Fruit fly (Drosophila melanogaster): ENCODE data around the gene CG4598.

CG4598 gene

DNA sequence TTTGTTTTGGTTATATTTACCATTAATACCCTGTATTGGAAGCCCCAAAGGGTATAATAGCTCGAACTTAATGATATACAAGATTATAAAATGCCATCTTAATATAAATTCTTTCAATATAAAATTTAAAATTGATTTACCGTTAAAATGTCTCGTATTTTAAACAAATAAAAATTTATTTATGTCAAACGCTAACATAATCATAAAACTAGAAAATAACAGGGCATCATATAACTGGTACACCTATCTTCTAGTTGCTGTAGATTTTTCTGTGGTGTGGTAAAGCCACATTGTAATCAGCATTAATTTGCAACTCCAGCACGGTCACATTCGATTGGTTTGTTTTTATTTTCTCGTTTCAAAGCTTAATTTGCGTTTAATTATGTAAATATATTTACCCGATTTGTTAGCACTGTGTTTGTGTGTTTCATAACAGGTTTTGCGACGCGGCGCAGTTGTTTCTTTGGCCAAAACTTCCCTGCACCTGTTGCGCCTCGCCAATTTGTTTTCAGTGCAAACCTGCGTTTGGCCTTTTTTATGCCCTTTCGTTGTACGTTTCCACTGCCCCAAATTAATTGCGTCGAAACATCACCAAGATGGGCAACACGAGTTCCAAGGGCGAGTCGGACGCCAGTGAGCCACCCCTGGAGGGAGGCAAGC lies 38.7 kb downstream of the CG4598 start, which contains the start of the genes CG4658 and CG5846:
Gene CG4658 (plus strand): TSS at position 140 of the 660 bp plus-strand sequence.
Gene CG5846 (minus strand): TSS at position 245 of the 660 bp plus-strand sequence.
- TF ChIP-seq kay (GFP tag; ENCODE audit: borderline replicate concordance) (no peak), bab1 (GFP tag; optimal IDR thresholded peaks at IDR 0.05) (peak; percentile 96), Mnt (GFP tag; optimal IDR thresholded peaks at IDR 0.05) (peak; percentile 74), Hr96 (GFP tag; optimal IDR thresholded peaks at IDR 0.05) (no peak), Crg-1 (GFP tag; optimal IDR thresholded peaks at IDR 0.05) (peak; percentile 73), cic (GFP tag; optimal IDR thresholded peaks at IDR 0.05) (peak; percentile 51), CG12768 (GFP tag; optimal IDR thresholded peaks at IDR 0.05) (peak; percentile 85), cnc (optimal IDR thresholded peaks at IDR 0.05) (no peak), ovo (GFP tag; optimal IDR thresholded peaks at IDR 0.05) (peak; percentile 65), CG11617 (GFP tag; optimal IDR thresholded peaks at IDR 0.05) (peak; percentile 92), CG33017 (tag; optimal IDR thresholded peaks at IDR 0.05) (peak; percentile 93), pad (GFP tag; optimal IDR thresholded peaks at IDR 0.05) (peak; percentile 64), CG7101 (tag; optimal IDR thresholded peaks at IDR 0.05) (peak; percentile 95), tj (GFP tag; optimal IDR thresholded peaks at IDR 0.05) (peak; percentile 68), toe (GFP tag; optimal IDR thresholded peaks at IDR 0.05) (no peak), CG14711 (tag; optimal IDR thresholded peaks at IDR 0.05) (peak; percentile 94), Clk (GFP tag; optimal IDR thresholded peaks at IDR 0.05) (peak; percentile 45), CG1620 (GFP tag; optimal IDR thresholded peaks at IDR 0.05) (peak; percentile 83), CG5204 (GFP tag; optimal IDR thresholded peaks at IDR 0.05) (no peak), CG7045 (GFP tag; optimal IDR thresholded peaks at IDR 0.05) (peak; percentile 84)

DNA sequence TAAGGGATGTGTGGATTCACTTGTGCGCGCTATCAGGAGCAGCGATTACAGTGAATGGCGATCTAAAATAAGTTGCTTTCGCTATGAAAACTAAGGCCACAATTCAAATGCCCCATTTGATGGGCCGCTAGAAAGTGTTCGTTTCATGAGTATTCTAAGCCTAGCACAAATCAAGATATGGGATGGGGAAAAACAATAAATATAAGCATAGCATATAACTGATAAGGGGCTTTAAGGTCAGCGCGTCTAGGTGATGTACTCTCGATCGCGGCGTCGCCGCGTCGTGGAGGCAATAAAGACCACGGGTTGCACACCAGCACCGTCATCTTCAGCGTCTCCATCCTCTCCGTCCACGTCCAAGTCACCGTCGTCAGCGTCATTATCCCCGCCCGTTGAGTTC lies 42.3 kb downstream of the CG4598 start:
- no peak for TF ChIP-seq toe (GFP tag; optimal IDR thresholded peaks at IDR 0.05)
- TF ChIP-seq pad (GFP tag; optimal IDR thresholded peaks at IDR 0.05), result no peak
- no peak for TF ChIP-seq kay (GFP tag; ENCODE audit: borderline replicate concordance)
- no peak for TF ChIP-seq CG14711 (tag; optimal IDR thresholded peaks at IDR 0.05)
- no peak for TF ChIP-seq Crg-1 (GFP tag; optimal IDR thresholded peaks at IDR 0.05)
- no peak for TF ChIP-seq CG7101 (tag; optimal IDR thresholded peaks at IDR 0.05)
- TF ChIP-seq Clk (GFP tag; optimal IDR thresholded peaks at IDR 0.05), result no peak
- TF ChIP-seq cic (GFP tag; optimal IDR thresholded peaks at IDR 0.05), result no peak
- TF ChIP-seq bab1 (GFP tag; optimal IDR thresholded peaks at IDR 0.05), result no peak
- no peak for TF ChIP-seq Hr96 (GFP tag; optimal IDR thresholded peaks at IDR 0.05)
- no peak for TF ChIP-seq CG1620 (GFP tag; optimal IDR thresholded peaks at IDR 0.05)
- no peak for TF ChIP-seq CG33017 (tag; optimal IDR thresholded peaks at IDR 0.05)
- no peak for TF ChIP-seq ovo (GFP tag; optimal IDR thresholded peaks at IDR 0.05)
- TF ChIP-seq CG7045 (GFP tag; optimal IDR thresholded peaks at IDR 0.05), result no peak

DNA sequence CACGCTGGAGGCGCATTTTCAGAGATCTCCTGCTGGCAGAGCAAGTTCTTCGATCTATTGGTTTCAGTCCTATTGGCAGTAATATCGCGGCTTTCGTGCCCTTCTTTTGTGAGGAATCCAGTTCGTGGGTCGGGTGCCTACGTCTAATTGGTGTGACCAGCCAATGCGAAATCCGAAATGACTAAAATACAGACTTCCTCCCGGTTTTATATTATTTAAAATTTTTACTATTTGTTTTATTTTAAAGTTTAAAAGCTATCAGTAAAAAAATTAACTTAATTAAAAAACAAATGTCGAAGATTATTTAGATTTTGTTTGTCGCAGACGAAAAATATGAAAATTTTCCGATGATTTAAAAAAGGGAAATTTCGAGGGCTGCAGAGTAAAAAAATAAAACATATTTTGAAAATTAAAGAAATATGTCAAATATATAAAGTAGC lies 45.2 kb downstream of the CG4598 start, which contains the start of gene CG5850:
Gene CG5850 (minus strand): TSS at position 347 of the 440 bp plus-strand sequence.
- TF ChIP-seq CG11617 (GFP tag; optimal IDR thresholded peaks at IDR 0.05) (peak; percentile 22), bab1 (GFP tag; optimal IDR thresholded peaks at IDR 0.05) (peak; percentile 71), cic (GFP tag; optimal IDR thresholded peaks at IDR 0.05) (no peak), CG14711 (tag; optimal IDR thresholded peaks at IDR 0.05) (peak; percentile 16), CG7101 (tag; optimal IDR thresholded peaks at IDR 0.05) (peak; percentile 47), Mnt (GFP tag; optimal IDR thresholded peaks at IDR 0.05) (peak; percentile 15)

DNA sequence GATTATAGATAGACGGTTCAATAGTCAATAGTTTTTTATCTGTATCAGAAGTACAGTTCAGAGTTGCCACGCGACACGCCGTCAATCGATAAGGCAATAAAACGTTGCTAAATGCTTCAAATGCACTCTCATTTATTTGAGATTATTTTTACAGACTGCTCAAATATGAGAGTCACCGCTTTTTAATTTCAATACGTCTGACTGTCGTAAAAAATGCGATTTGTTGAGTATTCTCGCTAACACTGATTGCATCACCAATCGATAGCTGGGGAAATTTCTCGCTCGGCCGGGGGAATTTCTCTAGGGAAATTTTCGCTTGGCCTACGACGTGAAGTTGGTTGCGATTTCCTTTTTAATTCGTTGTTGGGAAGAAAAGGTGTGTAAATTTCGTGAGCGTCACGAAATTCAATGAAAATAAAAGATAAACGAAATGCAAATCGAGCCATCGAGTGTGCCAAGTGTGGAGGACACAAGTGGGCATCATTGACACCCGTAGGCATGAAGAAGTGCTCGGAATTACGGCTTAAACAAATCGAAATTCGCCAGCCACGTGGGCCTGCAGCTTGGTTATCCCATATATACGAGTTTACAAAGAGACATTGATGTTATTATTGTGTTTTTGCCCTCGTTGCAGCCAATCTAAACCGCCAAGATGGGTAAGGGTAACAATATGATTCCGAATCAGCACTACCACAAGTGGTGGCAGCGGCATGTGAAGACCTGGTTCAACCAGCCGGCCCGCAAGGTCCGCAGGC lies 48.7 kb downstream of the CG4598 start, which contains the start of the genes Dref and RpL13:
Gene Dref (minus strand): TSS at position 247 of the 755 bp plus-strand sequence.
Gene RpL13 (plus strand): TSS at position 331 of the 755 bp plus-strand sequence.
- TF ChIP-seq CG5204 (GFP tag; optimal IDR thresholded peaks at IDR 0.05), result no peak
- peak; percentile 96 for TF ChIP-seq Hr96 (GFP tag; optimal IDR thresholded peaks at IDR 0.05)
- peak; percentile 97 for TF ChIP-seq CG11617 (GFP tag; optimal IDR thresholded peaks at IDR 0.05)
- TF ChIP-seq CG14711 (tag; optimal IDR thresholded peaks at IDR 0.05), result peak; percentile 99
- no peak for TF ChIP-seq kay (GFP tag; ENCODE audit: borderline replicate concordance)
- TF ChIP-seq pad (GFP tag; optimal IDR thresholded peaks at IDR 0.05), result peak; percentile 82
- TF ChIP-seq CG12768 (GFP tag; optimal IDR thresholded peaks at IDR 0.05), result peak; percentile 94
- peak; percentile 89 for TF ChIP-seq Crg-1 (GFP tag; optimal IDR thresholded peaks at IDR 0.05)
- no peak for TF ChIP-seq cnc (optimal IDR thresholded peaks at IDR 0.05)
- peak; percentile 84 for TF ChIP-seq CG1620 (GFP tag; optimal IDR thresholded peaks at IDR 0.05)
- TF ChIP-seq cic (GFP tag; optimal IDR thresholded peaks at IDR 0.05), result peak; percentile 80
- TF ChIP-seq Mnt (GFP tag; optimal IDR thresholded peaks at IDR 0.05), result peak; percentile 96
- peak; percentile 92 for TF ChIP-seq toe (GFP tag; optimal IDR thresholded peaks at IDR 0.05)
- TF ChIP-seq tj (GFP tag; optimal IDR thresholded peaks at IDR 0.05), result peak; percentile 79
- peak; percentile 93 for TF ChIP-seq CG7045 (GFP tag; optimal IDR thresholded peaks at IDR 0.05)
- peak; percentile 95 for TF ChIP-seq CG7101 (tag; optimal IDR thresholded peaks at IDR 0.05)
- TF ChIP-seq ovo (GFP tag; optimal IDR thresholded peaks at IDR 0.05), result peak; percentile 92
- peak; percentile 91 for TF ChIP-seq CG33017 (tag; optimal IDR thresholded peaks at IDR 0.05)
- peak; percentile 94 for TF ChIP-seq bab1 (GFP tag; optimal IDR thresholded peaks at IDR 0.05)
- peak; percentile 76 for TF ChIP-seq Clk (GFP tag; optimal IDR thresholded peaks at IDR 0.05)

DNA sequence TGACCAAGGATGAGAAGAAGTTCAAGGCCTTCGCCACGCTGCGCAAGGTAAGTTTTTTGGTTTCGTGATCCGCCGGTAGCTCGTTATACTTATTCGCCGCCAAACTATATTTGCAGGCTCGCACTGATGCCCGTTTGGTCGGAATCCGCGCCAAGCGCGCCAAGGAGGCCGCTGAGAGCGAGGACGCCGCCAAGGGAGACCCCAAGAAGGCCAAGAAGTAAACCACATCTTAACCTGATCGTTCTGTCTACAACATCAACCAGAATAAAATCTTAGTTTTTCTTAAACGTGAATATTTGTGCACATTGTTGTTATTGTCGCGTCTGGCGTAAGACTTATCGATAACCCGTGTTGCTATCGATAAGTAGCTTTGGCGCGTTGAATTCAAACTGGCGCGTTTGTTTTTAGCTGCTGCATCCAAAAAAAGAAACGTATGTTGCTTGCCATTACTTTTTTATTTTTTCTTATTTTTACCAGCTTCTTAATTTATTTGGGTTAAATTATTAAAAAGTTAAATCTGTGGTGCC lies 49.8 kb downstream of the CG4598 start:
- TF ChIP-seq bab1 (GFP tag; optimal IDR thresholded peaks at IDR 0.05) (no peak), tj (GFP tag; optimal IDR thresholded peaks at IDR 0.05) (no peak), CG1620 (GFP tag; optimal IDR thresholded peaks at IDR 0.05) (no peak), Crg-1 (GFP tag; optimal IDR thresholded peaks at IDR 0.05) (no peak), CG14711 (tag; optimal IDR thresholded peaks at IDR 0.05) (no peak)
